Fruit fly (Drosophila melanogaster): ENCODE measurements around the gene CG3168.
A peak's percentile ranks its signal among the peaks of the same experiment; 100 is the strongest.

CG3168 gene

dm6 chrX:6759184-6759965 lies 19.6 kb upstream of the CG3168 start (continued):
- TF ChIP-seq Scr (GFP tag; IDR thresholded peaks at IDR 0.05; ENCODE audit: partially characterized antibody) (peak; percentile 83), mam (GFP tag; optimal IDR thresholded peaks at IDR 0.05) (no peak), HHEX (GFP tag; optimal IDR thresholded peaks at IDR 0.05) (peak; percentile 41), tll (GFP tag; optimal IDR thresholded peaks at IDR 0.05) (no peak), CG32767 (GFP tag; IDR thresholded peaks at IDR 0.05) (no peak), CG10431 (GFP tag; optimal IDR thresholded peaks at IDR 0.05) (no peak), dm (GFP tag; optimal IDR thresholded peaks at IDR 0.05) (peak; percentile 20), CG13296 (GFP tag; optimal IDR thresholded peaks at IDR 0.05) (no peak), CG9797 (GFP tag; optimal IDR thresholded peaks at IDR 0.05) (peak; percentile 46), CG7556 (GFP tag; optimal IDR thresholded peaks at IDR 0.05) (no peak), kni (GFP tag; optimal IDR thresholded peaks at IDR 0.05) (no peak), sna (GFP tag; IDR thresholded peaks at IDR 0.05; ENCODE audit: partially characterized antibody) (peak; percentile 79), CG12942 (GFP tag; optimal IDR thresholded peaks at IDR 0.05) (no peak), nom (GFP tag; optimal IDR thresholded peaks at IDR 0.05) (no peak), CG14667 (GFP tag; IDR thresholded peaks at IDR 0.05) (no peak), CG1233 (GFP tag; optimal IDR thresholded peaks at IDR 0.05) (no peak), peb (GFP tag; IDR thresholded peaks at IDR 0.05) (no peak), abd-A (tag; optimal IDR thresholded peaks at IDR 0.05) (no peak), CG7745 (tag; optimal IDR thresholded peaks at IDR 0.05) (no peak), CG10209 (GFP tag; optimal IDR thresholded peaks at IDR 0.05) (no peak), CG11723 (GFP tag; optimal IDR thresholded peaks at IDR 0.05) (no peak), CG17568 (GFP tag; optimal IDR thresholded peaks at IDR 0.05) (no peak), z (GFP tag; IDR thresholded peaks at IDR 0.05) (no peak), pita (GFP tag; optimal IDR thresholded peaks at IDR 0.05) (no peak), CG12769 (tag; optimal IDR thresholded peaks at IDR 0.05) (no peak), Med (GFP tag) (peak; percentile 78), CG6654 (GFP tag; optimal IDR thresholded peaks at IDR 0.05) (no peak), CkIIα-i1 (GFP tag; IDR thresholded peaks at IDR 0.05) (no peak), CG6854 (GFP tag; optimal IDR thresholded peaks at IDR 0.05) (no peak), wek (GFP tag; optimal IDR thresholded peaks at IDR 0.05) (no peak), CG11085 (GFP tag; IDR thresholded peaks at IDR 0.05) (no peak), da (GFP tag; optimal IDR thresholded peaks at IDR 0.05) (no peak), salm (tag; optimal IDR thresholded peaks at IDR 0.05) (no peak), CG17385 (GFP tag; optimal IDR thresholded peaks at IDR 0.05) (no peak), pan (optimal IDR thresholded peaks at IDR 0.05) (no peak), pan (GFP tag; optimal IDR thresholded peaks at IDR 0.05 in 1 of 2, IDR thresholded peaks at IDR 0.05 in 1 of 2) (no peak), CG13894 (tag; optimal IDR thresholded peaks at IDR 0.05) (no peak), HLH3B (GFP tag; IDR thresholded peaks at IDR 0.05) (no peak), bab2 (GFP tag; optimal IDR thresholded peaks at IDR 0.05) (no peak), HLHmδ (GFP tag; optimal IDR thresholded peaks at IDR 0.05) (no peak), Hr78 (GFP tag; optimal IDR thresholded peaks at IDR 0.05) (no peak), CG18476 (GFP tag; optimal IDR thresholded peaks at IDR 0.05) (no peak), pzg (GFP tag; optimal IDR thresholded peaks at IDR 0.05) (peak; percentile 41), maf-S (GFP tag; optimal IDR thresholded peaks at IDR 0.05) (no peak), Meics (GFP tag; optimal IDR thresholded peaks at IDR 0.05) (no peak), CG3065 (GFP tag; optimal IDR thresholded peaks at IDR 0.05) (no peak), sug (tag; optimal IDR thresholded peaks at IDR 0.05) (no peak), aop (GFP tag; IDR thresholded peaks at IDR 0.05) (no peak), CG4328 (GFP tag; optimal IDR thresholded peaks at IDR 0.05) (no peak)

Data from whole organism, embryonic.